Fruit fly (Drosophila melanogaster) whole organism: Measurements from ENCODE around the gene LysE.

Experiments used
- CG8478 ChIP-seq: fragments of >200 bp; optimal IDR thresholded peaks from 2 replicates; lab custom pipeline; 2018; ENCODE audit warnings: inconsistent platforms
- Dll ChIP-seq: fragments of >200 bp; optimal IDR thresholded peaks from 2 replicates; lab custom pipeline; 2017
- EcR ChIP-seq, 2 experiments: fragments of >200 bp; optimal IDR thresholded peaks; 2 replicates each; lab custom pipeline; 2017; ENCODE audit warnings: missing biosample characterization in 2 of 2, missing genetic modification characterization in 2 of 2, missing genetic modification reagents in 2 of 2
- pan ChIP-seq: fragments of >200 bp; optimal IDR thresholded peaks from 2 replicates; lab custom pipeline; 2017
- psq ChIP-seq: fragments of >200 bp; optimal IDR thresholded peaks from 2 replicates; lab custom pipeline; 2017
- usp ChIP-seq: fragments of >200 bp; optimal IDR thresholded peaks from 2 replicates; lab custom pipeline; 2017; ENCODE audit warnings: missing biosample characterization, missing genetic modification characterization, mixed read lengths

Gene LysE

dm6 chr3L:1247627-1248295, 35.1 kb downstream of the LysE start, which contains the start of the genes Psf1 and Sac1:
Gene Psf1, minus strand, starts transcription at chr3L:1247677.
Gene Sac1, plus strand, starts transcription at chr3L:1247817.
- TF ChIP-seq Dll (no peak), psq (lab: Kevin White, UChicago) (no peak), EcR (GFP tag; optimal IDR thresholded peaks at IDR 0.05; lab: Kevin White, UChicago) (no peak), CG8478 (lab: Kevin White, UChicago) (no peak), usp (GFP tag; lab: Kevin White, UChicago) (no peak), pan (lab: Kevin White, UChicago) (no peak)

- TF ChIP-seq psq (lab: Kevin White, UChicago), result no peak
- no peak for TF ChIP-seq pan (lab: Kevin White, UChicago)
- TF ChIP-seq EcR (GFP tag; optimal IDR thresholded peaks at IDR 0.05; lab: Kevin White, UChicago), result no peak
- no peak for TF ChIP-seq CG8478 (lab: Kevin White, UChicago)
- TF ChIP-seq usp (GFP tag; lab: Kevin White, UChicago), result no peak
- TF ChIP-seq Dll, result no peak
Observed at dm6 chr3L:1250396-1250795, 37.8 kb downstream of the LysE start, which contains the start of gene Bfc. Gene Bfc, plus strand, starts transcription at chr3L:1250696.

- TF ChIP-seq usp (GFP tag; lab: Kevin White, UChicago) (no peak), psq (lab: Kevin White, UChicago) (no peak)
Observed at dm6 chr3L:1251712-1252111, 39.1 kb downstream of the LysE start, which contains the start of the genes CG9130 and CG9133. Gene CG9130, plus strand, starts transcription at chr3L:1252012. Gene CG9133, plus strand, starts transcription at chr3L:1252012.

- TF ChIP-seq psq (lab: Kevin White, UChicago) (no peak), Dll (no peak), pan (lab: Kevin White, UChicago) (no peak), CG8478 (lab: Kevin White, UChicago) (no peak), EcR (GFP tag; optimal IDR thresholded peaks at IDR 0.05; lab: Kevin White, UChicago) (no peak), usp (GFP tag; lab: Kevin White, UChicago) (no peak)
Observed at dm6 chr3L:1256061-1256780, 43.6 kb downstream of the LysE start, which contains the start of gene tfc. Gene tfc, plus strand, starts transcription at chr3L:1256449.

- no peak for TF ChIP-seq psq (lab: Kevin White, UChicago)
- no peak for TF ChIP-seq EcR (GFP tag; optimal IDR thresholded peaks at IDR 0.05; lab: Kevin White, UChicago)
- no peak for TF ChIP-seq CG8478 (lab: Kevin White, UChicago)
- TF ChIP-seq Dll, result no peak
- no peak for TF ChIP-seq usp (GFP tag; lab: Kevin White, UChicago)
- TF ChIP-seq pan (lab: Kevin White, UChicago), result no peak
Observed at dm6 chr3L:1258547-1258946, 45.9 kb downstream of the LysE start.
